Worm (Caenorhabditis elegans) whole organism, early embryonic: Measurements from ENCODE around the gene ZK512.4.

ENCODE experiments used
- B0310.2 ChIP-seq: sonication (generic microtip); optimal IDR thresholded peaks from 2 replicates; lab custom pipeline; 2016; ENCODE audit warnings: mild to moderate bottlenecking, missing genetic modification characterization, missing compliant biosample characterization
- ama-1 ChIP-seq: fragments of 150-350 bp; optimal IDR thresholded peaks from 2 replicates; lab custom pipeline; 2014
- ceh-13 ChIP-seq: fragments of 200-800 bp; sonication (Bioruptor generic); optimal IDR thresholded peaks from 2 replicates; lab custom pipeline; 2018; ENCODE audit warnings: mild to moderate bottlenecking, missing genetic modification characterization, missing compliant biosample characterization
- ceh-36 ChIP-seq: sonication (generic microtip); optimal IDR thresholded peaks from 2 replicates; lab custom pipeline; 2016; ENCODE audit warnings: missing genetic modification characterization, inconsistent platforms, missing compliant biosample characterization
- ets-7 ChIP-seq: sonication (generic microtip); optimal IDR thresholded peaks from 2 replicates; lab custom pipeline; 2016; ENCODE audit warnings: missing genotype, missing genetic modification characterization, missing compliant biosample characterization
- flt-1 ChIP-seq: fragments of 200-800 bp; sonication (Bioruptor generic); IDR thresholded peaks from 2 replicates; pipeline ENCODE4 v1.3.6; 2022; ENCODE audit warnings: missing genetic modification characterization, missing compliant biosample characterization
- hnd-1 ChIP-seq: sonication (generic microtip); optimal IDR thresholded peaks from 2 replicates; lab custom pipeline; 2016; ENCODE audit warnings: missing genetic modification characterization, missing compliant biosample characterization
- tbx-11 ChIP-seq: fragments of 200-800 bp; sonication (Bioruptor generic); IDR thresholded peaks from 2 replicates; pipeline ENCODE4 v1.3.6; 2022; ENCODE audit warnings: missing genetic modification characterization, missing compliant biosample characterization

- TF ChIP-seq ama-1 (lab: Kevin White, UChicago): no peak
- TF ChIP-seq flt-1 (GFP tag; lab: Robert Waterston, UW): no peak
- no peak for TF ChIP-seq ets-7 (tag; lab: Kevin White, UChicago)
- TF ChIP-seq ceh-36 (tag; lab: Kevin White, UChicago): no peak
- TF ChIP-seq tbx-11 (GFP tag; lab: Robert Waterston, UW): no peak
- TF ChIP-seq B0310.2 (tag; lab: Kevin White, UChicago): no peak
- TF ChIP-seq hnd-1 (tag; lab: Kevin White, UChicago): no peak
- no peak for TF ChIP-seq ceh-13 (GFP tag; lab: Kevin White, UChicago)
Measured at ce11 chrIII:9103643-9104042, 41.5 kb upstream of the ZK512.4 start, which contains the start of gene dos-1.
